Worm (Caenorhabditis elegans): Measurements from ENCODE around the gene hmgs-1.
A peak's percentile ranks its signal among the peaks of the same experiment; 100 is the strongest.

hmgs-1 gene

ce11 chrV:5668968-5669367, 15.4 kb downstream of the hmgs-1 start (continued):
- TF ChIP-seq dpl-1 (GFP tag; optimal IDR thresholded peaks at IDR 0.05) = no peak
- no peak for TF ChIP-seq Y95B8A.8 (GFP tag; IDR thresholded peaks at IDR 0.05)
- TF ChIP-seq Y53F4B.3 (GFP tag; IDR thresholded peaks at IDR 0.05) = no peak

ce11 chrV:5667337-5667736, 17.1 kb downstream of the hmgs-1 start:
- TF ChIP-seq lin-35 (GFP tag; optimal IDR thresholded peaks at IDR 0.05) (no peak), egrh-3 (GFP tag; IDR thresholded peaks at IDR 0.05) (no peak), Y67H2A.10 (GFP tag; conservative IDR thresholded peaks at IDR 0.05) (no peak), B0336.3 (GFP tag; IDR thresholded peaks at IDR 0.05) (peak; percentile 87), him-1 (tag; optimal IDR thresholded peaks at IDR 0.05) (peak; percentile 79), unc-130 (GFP tag; optimal IDR thresholded peaks at IDR 0.05) (no peak), madf-6 (GFP tag; IDR thresholded peaks at IDR 0.05) (peak; percentile 81), K12H6.12 (tag; optimal IDR thresholded peaks at IDR 0.05) (peak; percentile 3), tlf-1 (GFP tag; optimal IDR thresholded peaks at IDR 0.05) (peak; percentile 27), zim-3 (tag; optimal IDR thresholded peaks at IDR 0.05) (peak; percentile 92), akir-1 (GFP tag; optimal IDR thresholded peaks at IDR 0.05) (no peak), cebp-1 (GFP tag; IDR thresholded peaks at IDR 0.05) (0 out of 2 replicates have a peak, but pooled peaks have one; percentile 18), cebp-1 (tag; optimal IDR thresholded peaks at IDR 0.05) (no peak), let-526 (GFP tag; IDR thresholded peaks at IDR 0.05) (no peak), F33H1.4 (GFP tag; IDR thresholded peaks at IDR 0.05) (peak; percentile 63), ceh-40 (GFP tag; IDR thresholded peaks at IDR 0.05) (peak; percentile 88), fkh-3 (tag; optimal IDR thresholded peaks at IDR 0.05) (peak; percentile 81), ama-1 (optimal IDR thresholded peaks at IDR 0.05) (no peak), ama-1 (GFP tag; optimal IDR thresholded peaks at IDR 0.05) (peak; percentile 29 to 73), zfh-2 (GFP tag; conservative IDR thresholded peaks at IDR 0.05) (no peak), lin-26 (GFP tag; IDR thresholded peaks at IDR 0.05) (peak; percentile 97), egl-44 (GFP tag; IDR thresholded peaks at IDR 0.05) (peak; percentile 84; the same call in 1 of the 2 replicates), ztf-3 (GFP tag; optimal IDR thresholded peaks at IDR 0.05) (no peak), C17E4.6 (GFP tag; IDR thresholded peaks at IDR 0.05) (no peak), ceh-58 (GFP tag; IDR thresholded peaks at IDR 0.05) (peak; percentile 92), efl-1 (GFP tag; optimal IDR thresholded peaks at IDR 0.05) (peak; percentile 13), ztf-28 (GFP tag; IDR thresholded peaks at IDR 0.05) (0 out of 2 replicates have a peak, but pooled peaks have one; percentile 20), lag-1 (GFP tag; IDR thresholded peaks at IDR 0.05) (no peak), attf-3 (GFP tag; conservative IDR thresholded peaks at IDR 0.05) (no peak), mxl-1 (tag; optimal IDR thresholded peaks at IDR 0.05) (peak; percentile 59), cebp-2 (GFP tag; IDR thresholded peaks at IDR 0.05) (peak; percentile 94), mcd-1 (GFP tag; IDR thresholded peaks at IDR 0.05) (peak; percentile 28; the same call in 1 of the 2 replicates), ceh-91 (GFP tag; IDR thresholded peaks at IDR 0.05) (peak; percentile 26; the same call in 1 of the 2 replicates), pha-4 (tag; optimal IDR thresholded peaks at IDR 0.05) (no peak), lin-40 (tag; optimal IDR thresholded peaks at IDR 0.05) (no peak), F57C9.4 (tag; optimal IDR thresholded peaks at IDR 0.05) (no peak), B0035.1 (tag; optimal IDR thresholded peaks at IDR 0.05) (peak; percentile 57), madf-10 (tag; optimal IDR thresholded peaks at IDR 0.05) (peak; percentile 38), ceh-79 (tag; optimal IDR thresholded peaks at IDR 0.05) (peak; percentile 56), B0261.1 (tag; optimal IDR thresholded peaks at IDR 0.05) (peak; percentile 70), egl-18 (GFP tag; IDR thresholded peaks at IDR 0.05) (no peak), snpc-1.1 (tag; optimal IDR thresholded peaks at IDR 0.05; ENCODE audit: insufficient read depth) (peak; percentile 30), nhr-90 (tag; optimal IDR thresholded peaks at IDR 0.05) (peak; percentile 70), hlh-12 (tag; optimal IDR thresholded peaks at IDR 0.05) (no peak), ekl-4 (GFP tag; IDR thresholded peaks at IDR 0.05) (peak; percentile 69), dpl-1 (GFP tag; optimal IDR thresholded peaks at IDR 0.05) (no peak), nhr-120 (GFP tag; IDR thresholded peaks at IDR 0.05) (0 out of 2 replicates have a peak, but pooled peaks have one; percentile 82)

Data from whole organism, young adult.